Fruit fly (Drosophila melanogaster) ovary, adult (tissue): Measurements from ENCODE around the gene DPCoAC.

Experiments
- CG17801 ChIP-seq: fragments of 200-800 bp; optimal IDR thresholded peaks from 2 replicates; lab custom pipeline; 2019; ENCODE audit warnings: missing biosample characterization, mild to moderate bottlenecking, missing genetic modification characterization, moderate library complexity; ENCODE audit not compliant: partially characterized antibody

Gene DPCoAC

DNA sequence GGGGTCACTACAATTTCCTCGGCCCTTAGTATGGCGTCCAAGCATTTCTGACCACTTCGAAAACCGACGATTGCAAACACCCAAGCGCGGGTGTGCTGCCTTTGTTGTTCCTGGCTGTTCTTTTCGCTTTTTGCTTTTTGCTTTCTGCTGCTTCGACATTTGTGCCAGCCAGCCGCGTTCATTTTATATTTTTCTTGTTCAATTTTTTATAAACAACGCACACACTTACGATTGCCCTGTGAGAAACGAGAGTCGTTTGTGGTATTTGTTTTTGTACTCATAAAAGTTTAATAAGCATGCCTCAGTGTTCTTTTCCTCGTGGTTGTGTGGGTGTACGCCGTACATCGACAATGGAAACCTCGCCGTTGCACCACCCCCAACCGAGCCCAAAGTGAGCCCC, 9.7 kb downstream of the DPCoAC start:
- TF ChIP-seq CG17801 (GFP tag; lab: Kevin White, UChicago), result no peak

DNA sequence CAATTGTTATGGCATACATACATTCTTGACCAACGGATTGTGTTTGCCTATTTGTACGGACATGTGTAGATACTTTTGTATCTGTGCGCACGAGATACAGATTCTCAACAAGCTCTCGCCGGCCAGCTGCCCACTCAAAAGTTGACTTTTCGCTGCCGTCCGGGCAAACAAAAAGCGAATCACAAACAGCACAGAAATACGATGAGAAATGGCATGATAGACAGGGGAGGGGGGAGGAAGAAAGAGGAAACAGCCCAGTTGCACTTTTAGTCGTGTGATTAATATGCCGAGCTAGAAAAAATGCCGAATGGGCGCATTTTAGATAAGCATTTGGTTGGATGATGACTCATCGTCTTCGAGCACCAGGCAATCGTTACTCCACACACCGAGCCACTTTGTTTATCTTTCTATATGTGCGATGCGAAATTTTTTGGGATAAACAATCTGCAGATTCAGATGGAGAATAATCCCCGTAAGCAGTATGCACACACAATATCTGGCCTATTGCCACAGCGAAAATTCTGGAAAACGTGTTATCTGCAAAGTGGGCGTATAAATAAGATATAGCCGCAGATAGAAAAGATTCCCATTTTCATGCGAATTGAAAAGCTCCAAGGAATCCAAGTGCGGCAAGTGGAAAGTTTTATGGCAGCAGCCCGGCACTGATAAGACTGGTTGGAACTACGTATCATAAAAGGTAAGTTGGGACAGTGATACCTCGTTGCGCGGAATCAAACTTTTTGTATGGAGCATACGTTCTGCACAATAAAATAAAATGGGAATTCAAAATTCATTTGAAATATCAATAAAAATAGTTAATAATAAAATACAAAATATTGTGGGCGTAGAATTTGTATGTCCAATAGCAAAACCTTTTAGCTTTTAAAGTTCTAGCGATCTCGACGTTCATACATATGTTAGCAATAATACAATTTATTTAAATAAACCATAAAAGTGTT, 10.5 kb downstream of the DPCoAC start:
- no peak for TF ChIP-seq CG17801 (GFP tag; lab: Kevin White, UChicago)

DNA sequence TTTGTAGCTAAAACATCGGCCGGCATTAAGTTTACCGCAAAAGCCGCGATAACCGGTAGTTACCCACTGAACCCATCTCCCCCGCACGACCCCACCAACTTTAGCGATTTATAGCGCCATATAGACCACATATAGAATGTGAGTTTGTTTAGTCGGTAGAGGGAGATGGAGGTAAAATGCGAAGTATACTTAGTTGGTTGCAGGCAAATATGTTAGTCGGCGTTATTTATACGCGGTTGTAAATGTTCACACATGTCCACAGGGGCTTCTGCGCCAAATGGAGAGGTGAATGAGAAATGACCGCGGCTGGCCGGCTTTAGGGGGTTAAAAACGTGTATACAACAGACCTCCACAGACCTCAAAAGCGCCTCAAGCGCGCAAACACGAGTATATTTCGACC, 11.8 kb downstream of the DPCoAC start:
- no peak for TF ChIP-seq CG17801 (GFP tag; lab: Kevin White, UChicago)

DNA sequence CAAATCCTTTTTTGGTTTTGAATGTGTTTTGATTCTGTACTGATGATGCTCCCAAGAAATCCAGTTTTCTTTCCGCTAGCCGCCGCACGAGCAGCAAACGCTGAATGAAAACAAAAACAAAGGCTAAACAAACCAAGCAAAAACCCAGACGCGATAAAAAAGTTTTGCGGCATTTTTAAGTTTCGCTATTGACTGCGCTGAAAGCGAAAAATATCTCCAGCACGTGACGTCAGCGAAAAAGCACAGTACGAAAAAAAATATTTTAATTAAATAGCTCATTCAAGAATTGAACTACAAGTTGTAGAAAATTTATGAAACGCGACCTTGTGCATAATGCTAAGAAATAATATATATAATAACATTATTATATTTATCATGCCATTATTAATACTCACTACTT, 12.5 kb downstream of the DPCoAC start:
- TF ChIP-seq CG17801 (GFP tag; lab: Kevin White, UChicago), result no peak

DNA sequence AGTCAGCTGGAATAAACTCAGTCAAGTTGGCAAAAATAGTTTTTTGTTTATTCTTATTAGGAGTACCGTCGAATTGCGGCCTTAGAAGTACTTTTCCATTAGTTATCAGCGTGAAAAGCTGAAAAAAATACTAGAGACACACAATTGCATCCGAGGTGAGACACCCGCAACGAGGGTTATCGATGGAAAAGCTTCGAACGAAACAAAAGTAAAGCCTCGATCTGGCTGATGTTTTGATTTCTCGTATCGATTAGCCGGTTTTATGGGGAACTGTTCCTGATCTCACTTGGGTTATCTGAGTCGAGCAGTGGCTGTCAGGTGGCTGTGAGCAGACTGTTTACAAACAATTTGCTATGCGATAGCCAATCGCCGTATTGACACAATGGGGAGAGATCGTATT, 13.7 kb downstream of the DPCoAC start:
- TF ChIP-seq CG17801 (GFP tag; lab: Kevin White, UChicago), result no peak

DNA sequence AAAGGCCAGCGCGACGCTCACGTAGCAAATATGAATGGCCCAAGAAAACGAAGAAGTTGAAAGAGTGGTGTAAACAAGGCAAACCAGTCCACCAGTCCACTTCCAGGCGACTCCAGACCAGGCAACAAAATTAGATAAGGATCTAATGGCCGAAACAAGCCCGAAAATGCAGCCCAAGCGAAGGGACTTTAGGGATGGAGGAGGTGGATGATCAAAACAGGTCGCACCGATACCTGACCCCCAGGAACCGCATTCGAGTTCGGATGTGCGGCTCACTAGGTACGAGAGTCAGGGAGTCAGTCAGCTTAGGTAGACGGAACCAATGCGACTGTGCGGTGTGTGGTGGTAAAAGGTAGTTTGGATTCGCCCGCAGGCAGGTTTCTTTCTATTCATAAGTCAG, 14.2 kb downstream of the DPCoAC start:
- no peak for TF ChIP-seq CG17801 (GFP tag; lab: Kevin White, UChicago)

DNA sequence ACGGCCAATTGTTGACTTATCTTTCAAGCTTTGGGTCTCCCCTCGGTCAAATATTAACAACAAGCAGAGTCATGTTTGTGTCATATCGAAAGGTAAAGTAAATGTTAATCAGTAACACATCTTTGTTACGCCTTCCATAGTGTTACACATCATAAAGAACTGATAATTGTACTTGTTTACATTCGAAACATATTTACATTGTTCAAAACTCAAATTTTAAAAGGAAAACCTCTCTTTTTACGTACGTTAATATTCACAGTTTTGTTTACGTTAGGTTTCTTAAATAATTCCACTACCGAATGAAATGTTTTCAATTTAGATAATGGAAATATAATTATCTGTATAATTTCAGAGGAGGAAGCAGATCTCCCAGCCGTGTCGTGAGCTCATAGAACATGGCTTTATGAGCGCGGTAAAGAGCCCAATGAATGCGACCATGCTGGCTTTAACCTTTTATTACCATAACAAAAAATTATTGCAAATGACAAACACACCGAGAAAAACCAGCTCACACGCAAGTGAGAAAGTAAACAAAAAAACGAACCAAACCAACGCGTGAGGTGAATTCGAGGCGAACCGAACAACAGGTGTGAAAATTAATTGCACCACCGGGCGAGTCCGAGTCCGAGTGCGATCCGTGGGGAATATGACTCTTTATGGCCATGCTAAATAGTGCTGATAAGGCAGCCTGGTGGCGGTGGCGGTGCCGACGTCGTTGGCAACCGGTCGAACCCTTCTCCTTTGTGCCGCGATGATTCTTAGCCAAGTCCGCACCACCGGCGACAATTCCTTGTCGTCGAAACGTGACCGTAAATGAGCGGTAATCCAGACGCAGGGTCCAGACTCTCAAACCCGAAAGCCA, 15.0 kb downstream of the DPCoAC start:
- peak; percentile 7 for TF ChIP-seq CG17801 (GFP tag; lab: Kevin White, UChicago)

DNA sequence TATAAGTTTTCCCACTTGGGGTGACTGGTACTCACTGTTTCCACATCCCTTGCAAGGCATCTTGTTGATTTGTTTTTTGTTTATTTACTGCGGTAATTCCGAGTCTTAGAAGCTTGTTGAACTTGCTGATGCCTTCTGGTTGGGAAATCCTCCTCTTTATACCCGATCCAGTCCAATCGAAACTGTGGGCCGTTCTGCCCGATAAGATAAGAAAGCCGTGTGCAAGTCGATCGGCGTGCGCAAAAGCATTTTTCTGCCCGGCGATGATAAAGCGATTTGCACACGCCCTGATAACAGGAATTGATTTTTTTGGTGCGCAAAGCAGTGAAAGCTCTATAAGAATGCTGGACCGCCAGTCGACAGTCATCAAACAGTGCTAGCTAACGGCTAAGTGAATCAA, 22.9 kb downstream of the DPCoAC start, which contains the start of the genes MtnE and MtnD:
TSS of gene MtnE (minus strand) at position 130 of the 400 bp plus-strand sequence.
TSS of gene MtnD (plus strand) at position 388 of the 400 bp plus-strand sequence.
- TF ChIP-seq CG17801 (GFP tag; lab: Kevin White, UChicago), result no peak

DNA sequence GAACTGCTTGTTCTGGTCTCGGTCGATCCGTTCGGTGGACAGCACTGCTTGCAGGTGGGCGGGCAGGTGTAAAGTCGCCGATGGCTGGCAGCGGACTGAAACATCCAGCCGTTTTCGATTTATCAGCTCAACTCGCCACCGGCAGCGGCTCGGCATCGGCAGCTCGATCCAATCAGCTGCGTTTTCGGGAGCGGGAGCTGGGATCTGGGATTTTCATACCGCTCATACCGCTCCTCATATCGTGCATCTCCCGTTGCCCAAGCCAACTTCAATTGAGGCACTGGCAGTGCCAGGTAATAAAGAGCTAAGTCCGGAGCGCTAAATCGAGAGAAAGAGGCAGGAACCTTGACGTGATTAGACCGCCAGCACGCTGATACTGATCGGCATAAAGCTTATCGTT, 45.1 kb downstream of the DPCoAC start, which contains the start of gene MFS9:
TSS of gene MFS9 (minus strand) at position 101 of the 400 bp plus-strand sequence.
- no peak for TF ChIP-seq CG17801 (GFP tag; lab: Kevin White, UChicago)

DNA sequence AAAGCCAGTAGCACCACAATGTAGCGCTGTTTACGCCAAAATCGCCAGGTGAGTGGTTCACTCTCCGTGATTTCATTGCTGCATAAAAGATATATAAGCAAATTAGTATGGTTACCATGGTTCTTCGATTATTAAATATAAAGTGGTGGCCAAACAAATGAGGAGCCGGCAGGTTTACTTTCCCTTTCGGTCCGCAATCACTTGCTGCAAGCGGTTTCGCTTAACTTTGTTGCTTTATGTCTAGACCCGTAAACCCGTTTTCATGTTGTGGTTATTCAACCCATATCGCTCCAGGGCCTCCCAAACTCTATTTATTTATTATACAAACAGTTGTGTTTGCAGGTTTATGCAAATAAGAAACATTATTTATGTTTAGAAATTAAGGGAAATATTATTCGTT, 48.1 kb downstream of the DPCoAC start:
- no peak for TF ChIP-seq CG17801 (GFP tag; lab: Kevin White, UChicago)

DNA sequence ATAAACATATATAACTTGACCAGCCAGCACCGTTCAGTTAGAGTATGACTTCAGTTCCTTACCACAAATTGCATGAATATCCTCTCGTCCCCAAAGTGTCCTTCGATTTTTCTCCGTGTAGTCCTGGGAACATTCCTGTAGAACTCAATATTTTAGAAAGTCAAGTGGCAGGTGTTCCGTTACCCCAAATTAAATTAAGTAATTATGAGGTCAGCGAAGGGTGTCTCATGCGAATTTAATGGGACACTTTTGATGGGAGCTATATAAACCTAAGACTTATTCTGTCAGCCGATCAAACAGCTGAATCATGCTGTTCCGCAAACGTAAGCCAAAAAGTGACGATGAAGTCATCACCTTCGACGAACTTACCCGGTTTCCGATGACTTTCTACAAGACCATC, 53.0 kb downstream of the DPCoAC start, which contains the start of gene Or92a:
TSS of gene Or92a (plus strand) at position 301 of the 400 bp plus-strand sequence.
- TF ChIP-seq CG17801 (GFP tag; lab: Kevin White, UChicago), result no peak

DNA sequence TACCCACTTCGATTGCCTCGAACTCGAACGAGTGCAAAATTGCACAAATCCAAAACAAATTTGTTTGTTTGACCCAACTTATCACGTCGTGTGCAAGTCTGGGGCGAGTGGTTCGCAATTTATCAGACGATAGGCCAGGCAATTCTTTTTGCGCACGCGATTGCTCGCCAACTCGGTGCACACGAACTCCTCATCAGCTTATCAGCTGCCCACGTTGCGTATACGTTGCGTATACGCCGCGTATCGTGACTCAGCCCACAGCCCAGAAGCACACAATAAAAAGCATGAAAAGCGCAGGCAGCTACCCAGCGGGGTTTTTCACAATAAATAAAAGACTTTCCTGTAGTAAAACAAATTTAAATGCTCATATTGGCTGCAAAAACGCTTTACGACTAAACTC, 53.8 kb downstream of the DPCoAC start, which contains the start of gene MtnB:
TSS of gene MtnB (minus strand) at position 101 of the 400 bp plus-strand sequence.
- no peak for TF ChIP-seq CG17801 (GFP tag; lab: Kevin White, UChicago)
